Fruit fly (Drosophila melanogaster) whole organism, embryonic: ENCODE measurements around the gene sordd2.
A peak's percentile ranks its signal among the peaks of the same experiment; 100 is the strongest.

ENCODE experiments used
- Bteb2 ChIP-seq: fragments of 200-800 bp; sonication (Bioruptor generic); optimal IDR thresholded peaks from 2 replicates; lab custom pipeline; 2016; ENCODE audit warnings: missing biosample characterization, missing genetic modification characterization
- CG1024 ChIP-seq: fragments of 200-800 bp; sonication (Bioruptor generic); IDR thresholded peaks from 2 replicates; pipeline ENCODE4 v1.3.6; 2022; ENCODE audit warnings: missing biosample characterization, missing genetic modification characterization
- CG11247 ChIP-seq: fragments of 200-800 bp; sonication (Bioruptor generic); IDR thresholded peaks from 2 replicates; pipeline ENCODE4 v1.3.6; 2022; ENCODE audit warnings: missing biosample characterization, missing genetic modification characterization
- CG11456 ChIP-seq: fragments of 200-800 bp; sonication (Bioruptor generic); IDR thresholded peaks from 3 replicates; pipeline ENCODE4 v1.3.6; 2022; ENCODE audit warnings: missing biosample characterization, missing genetic modification characterization
- CG11504 ChIP-seq: fragments of 200-800 bp; sonication (Bioruptor generic); optimal IDR thresholded peaks from 3 replicates; lab custom pipeline; 2019; ENCODE audit warnings: missing biosample characterization, mild to moderate bottlenecking, missing genetic modification characterization, moderate library complexity
- CG12391 ChIP-seq: fragments of 200-800 bp; sonication (Bioruptor generic); optimal IDR thresholded peaks from 3 replicates; lab custom pipeline; 2018; ENCODE audit warnings: missing biosample characterization, mild to moderate bottlenecking, missing genetic modification characterization, moderate library complexity
- CG13296 ChIP-seq: fragments of 200-800 bp; sonication (Bioruptor generic); optimal IDR thresholded peaks from 3 replicates; lab custom pipeline; 2018; ENCODE audit warnings: missing biosample characterization, mild to moderate bottlenecking, missing genetic modification characterization
- CG15696 ChIP-seq: fragments of 200-800 bp; sonication (Bioruptor generic); optimal IDR thresholded peaks from 2 replicates; lab custom pipeline; 2019; ENCODE audit warnings: missing biosample characterization, mild to moderate bottlenecking, missing genetic modification characterization, moderate library complexity
- CG1832 ChIP-seq: fragments of 200-800 bp; sonication (Bioruptor generic); optimal IDR thresholded peaks from 2 replicates; lab custom pipeline; 2017; ENCODE audit warnings: missing biosample characterization, mild to moderate bottlenecking, missing genetic modification characterization, inconsistent platforms
- CG30020 ChIP-seq: fragments of 200-800 bp; optimal IDR thresholded peaks from 2 replicates; lab custom pipeline; 2019; ENCODE audit warnings: missing biosample characterization, mild to moderate bottlenecking, missing genetic modification characterization, moderate library complexity
- CG34376 ChIP-seq: fragments of 200-800 bp; sonication (Bioruptor generic); optimal IDR thresholded peaks from 2 replicates; lab custom pipeline; 2018; ENCODE audit warnings: missing biosample characterization, mild to moderate bottlenecking, missing genetic modification characterization
- CG4282 ChIP-seq: fragments of 200-800 bp; sonication (Bioruptor generic); optimal IDR thresholded peaks from 2 replicates; lab custom pipeline; 2016; ENCODE audit warnings: missing biosample characterization, missing genetic modification characterization
- CG4328 ChIP-seq: fragments of 200-800 bp; sonication (Bioruptor generic); optimal IDR thresholded peaks from 3 replicates; lab custom pipeline; 2017; ENCODE audit warnings: missing biosample characterization, missing genetic modification reagents, missing genetic modification characterization
- CG6791 ChIP-seq: fragments of 200-800 bp; sonication (Bioruptor generic); IDR thresholded peaks from 3 replicates; pipeline ENCODE4 v1.3.6; 2022; ENCODE audit warnings: missing biosample characterization, missing genetic modification characterization; ENCODE audit not compliant: partially characterized antibody
- CG6854 ChIP-seq: fragments of 200-800 bp; sonication (Bioruptor generic); optimal IDR thresholded peaks from 3 replicates; lab custom pipeline; 2017; ENCODE audit warnings: missing biosample characterization, mild to moderate bottlenecking, missing genetic modification characterization
- CG7357 ChIP-seq: fragments of 200-800 bp; sonication (Bioruptor generic); IDR thresholded peaks from 3 replicates; pipeline ENCODE4 v1.3.6; 2022; ENCODE audit warnings: missing biosample characterization, missing genetic modification characterization
- CG8359 ChIP-seq: fragments of 200-800 bp; sonication (Bioruptor generic); optimal IDR thresholded peaks from 2 replicates; lab custom pipeline; 2017; ENCODE audit warnings: missing biosample characterization, mild to moderate bottlenecking, missing genetic modification characterization, borderline replicate concordance
- CG8944 ChIP-seq: fragments of 200-800 bp; sonication (Bioruptor generic); optimal IDR thresholded peaks from 3 replicates; lab custom pipeline; 2016; ENCODE audit warnings: missing biosample characterization, missing genetic modification characterization
- Eip74EF ChIP-seq, 2 experiments: fragments of 200-800 bp in 1 of 2; fragments of >200 bp in 1 of 2; sonication (Bioruptor generic) in 1 of 2; optimal IDR thresholded peaks; 2 replicates each; lab custom pipeline; 2017 to 2019; ENCODE audit warnings: missing biosample characterization in 2 of 2, missing genetic modification characterization in 2 of 2, mild to moderate bottlenecking in 1 of 2, moderate library complexity in 1 of 2
- H15 ChIP-seq: fragments of 200-800 bp; sonication (Bioruptor generic); IDR thresholded peaks from 3 replicates; pipeline ENCODE4 v1.3.6; 2022; ENCODE audit warnings: missing biosample characterization, missing genetic modification characterization
- Jarid2 ChIP-seq: fragments of 200-800 bp; sonication (Bioruptor generic); optimal IDR thresholded peaks from 3 replicates; lab custom pipeline; 2017; ENCODE audit warnings: mild to moderate bottlenecking, missing biosample characterization, missing genetic modification reagents, missing genetic modification characterization
- Meics ChIP-seq: fragments of 200-800 bp; sonication (Bioruptor generic); optimal IDR thresholded peaks from 2 replicates; lab custom pipeline; 2017; ENCODE audit warnings: missing biosample characterization, mild to moderate bottlenecking, missing genetic modification characterization
- Mes4 ChIP-seq: fragments of 200-800 bp; sonication (Bioruptor generic); optimal IDR thresholded peaks from 2 replicates; lab custom pipeline; 2016; ENCODE audit warnings: missing biosample characterization, missing genetic modification characterization
- NfI ChIP-seq: fragments of 200-800 bp; sonication (Bioruptor generic); optimal IDR thresholded peaks from 3 replicates; lab custom pipeline; 2018; ENCODE audit warnings: missing biosample characterization, mild to moderate bottlenecking, missing genetic modification characterization, moderate library complexity
- Oaz ChIP-seq: fragments of 200-800 bp; sonication (Bioruptor generic); IDR thresholded peaks from 2 replicates; pipeline ENCODE4 v1.3.6; 2022; ENCODE audit warnings: missing biosample characterization, missing genetic modification characterization
- Ravus ChIP-seq: fragments of 200-800 bp; sonication (Bioruptor generic); IDR thresholded peaks from 2 replicates; pipeline ENCODE4 v1.3.6; 2022; ENCODE audit warnings: missing biosample characterization, missing genetic modification characterization
- Sox100B ChIP-seq: fragments of 200-800 bp; sonication (Bioruptor generic); optimal IDR thresholded peaks from 3 replicates; lab custom pipeline; 2018; ENCODE audit warnings: missing biosample characterization, mild to moderate bottlenecking, missing genetic modification characterization
- Xrp1 ChIP-seq: fragments of 200-800 bp; sonication (Bioruptor generic); IDR thresholded peaks from 2 replicates; pipeline ENCODE4 v1.3.6; 2022; ENCODE audit warnings: missing biosample characterization, missing genetic modification characterization
- abd-A ChIP-seq: fragments of 200-800 bp; sonication (Bioruptor generic); optimal IDR thresholded peaks from 3 replicates; lab custom pipeline; 2019; ENCODE audit warnings: missing biosample characterization, mild to moderate bottlenecking, missing genetic modification characterization, moderate library complexity
- bigmax ChIP-seq: fragments of 200-800 bp; sonication (Bioruptor generic); optimal IDR thresholded peaks from 2 replicates; lab custom pipeline; 2018; ENCODE audit warnings: missing biosample characterization, mild to moderate bottlenecking, missing genetic modification characterization
- cato ChIP-seq: fragments of 200-800 bp; sonication (Bioruptor generic); optimal IDR thresholded peaks from 2 replicates; lab custom pipeline; 2016; ENCODE audit warnings: missing biosample characterization, missing genetic modification characterization, borderline replicate concordance
- chinmo ChIP-seq: fragments of 200-800 bp; sonication (Bioruptor generic); IDR thresholded peaks from 4 replicates; pipeline ENCODE4 v1.3.6; 2022; ENCODE audit warnings: missing biosample characterization, missing genetic modification characterization; ENCODE audit not compliant: partially characterized antibody
- cwo ChIP-seq: fragments of 200-800 bp; sonication (Bioruptor generic); optimal IDR thresholded peaks from 3 replicates; lab custom pipeline; 2017; ENCODE audit warnings: missing biosample characterization, missing genetic modification characterization, mild to moderate bottlenecking, moderate library complexity, missing genetic modification reagents
- dati ChIP-seq: fragments of 200-800 bp; sonication (Bioruptor generic); IDR thresholded peaks from 2 replicates; pipeline ENCODE4 v1.3.6; 2022; ENCODE audit warnings: missing biosample characterization, missing genetic modification characterization
- ewg ChIP-seq: fragments of 200-800 bp; sonication (Bioruptor generic); optimal IDR thresholded peaks from 3 replicates; lab custom pipeline; 2017; ENCODE audit warnings: mild to moderate bottlenecking, missing biosample characterization, missing genetic modification reagents, missing genetic modification characterization
- fu2 ChIP-seq: fragments of 200-800 bp; sonication (Bioruptor generic); optimal IDR thresholded peaks from 2 replicates; lab custom pipeline; 2016; ENCODE audit warnings: missing biosample characterization, missing genetic modification characterization
- ham ChIP-seq: fragments of 200-800 bp; sonication (Bioruptor generic); IDR thresholded peaks from 2 replicates; pipeline ENCODE4 v1.3.6; 2022; ENCODE audit warnings: missing biosample characterization, missing genetic modification characterization
- hbn ChIP-seq: fragments of 200-800 bp; sonication (Bioruptor generic); IDR thresholded peaks from 2 replicates; pipeline ENCODE4 v1.3.6; 2022; ENCODE audit warnings: missing biosample characterization, missing genetic modification characterization; ENCODE audit not compliant: partially characterized antibody
- insv ChIP-seq, 2 experiments: fragments of 200-800 bp; sonication (Bioruptor generic); optimal IDR thresholded peaks; 3 replicates each; lab custom pipeline; 2016 to 2018; ENCODE audit warnings: missing biosample characterization in 2 of 2, missing genetic modification characterization in 2 of 2
- ken ChIP-seq: fragments of 200-800 bp; sonication (Bioruptor generic); IDR thresholded peaks from 3 replicates; pipeline ENCODE4 v1.3.6; 2022; ENCODE audit warnings: missing biosample characterization, missing genetic modification characterization
- odd ChIP-seq: fragments of 200-800 bp; sonication (Bioruptor generic); optimal IDR thresholded peaks from 2 replicates; lab custom pipeline; 2017; ENCODE audit warnings: missing biosample characterization, mild to moderate bottlenecking, missing genetic modification characterization
- org-1 ChIP-seq: fragments of 200-800 bp; sonication (Bioruptor generic); optimal IDR thresholded peaks from 2 replicates; lab custom pipeline; 2017; ENCODE audit warnings: missing biosample characterization, missing genetic modification characterization
- pfk ChIP-seq: fragments of 200-800 bp; sonication (Bioruptor generic); optimal IDR thresholded peaks from 2 replicates; lab custom pipeline; 2018; ENCODE audit warnings: missing biosample characterization, mild to moderate bottlenecking, missing genetic modification characterization, moderate library complexity
- pnt ChIP-seq: fragments of 200-800 bp; sonication (Bioruptor generic); optimal IDR thresholded peaks from 3 replicates; lab custom pipeline; 2016; ENCODE audit warnings: missing biosample characterization, missing genetic modification characterization
- sc ChIP-seq, 3 experiments: fragments of >200 bp in 2 of 3; fragments of 200-800 bp in 1 of 3; sonication (Bioruptor generic) in 1 of 3; optimal IDR thresholded peaks; 2 replicates in 2 of 3; 3 replicates in 1 of 3; lab custom pipeline; 2017; ENCODE audit warnings: mild to moderate bottlenecking in 1 of 3, missing biosample characterization in 1 of 3, missing genetic modification characterization in 1 of 3, missing genetic modification reagents in 1 of 3
- sob ChIP-seq: fragments of 200-800 bp; sonication (Bioruptor generic); IDR thresholded peaks from 2 replicates; pipeline ENCODE4 v1.3.6; 2022; ENCODE audit warnings: missing biosample characterization, missing genetic modification characterization
- tll ChIP-seq, 2 experiments: fragments of 200-800 bp in 1 of 2; fragments of >200 bp in 1 of 2; sonication (Bioruptor generic) in 1 of 2; optimal IDR thresholded peaks; 2 replicates each; lab custom pipeline; 2017 to 2019; ENCODE audit warnings: missing biosample characterization in 2 of 2, missing genetic modification characterization in 2 of 2, mild to moderate bottlenecking in 1 of 2, moderate library complexity in 1 of 2

Gene sordd2

dm6 chrX:15760447-15761297 is 38.3 kb downstream of the sordd2 start, which contains the start of the genes Graf and mRpL3 (continued):
- no peak for TF ChIP-seq CG6854 (GFP tag; lab: Kevin White, UChicago)
- TF ChIP-seq CG4328 (GFP tag; lab: Kevin White, UChicago): no peak
- no peak for TF ChIP-seq Mes4
- peak; percentile 94 for TF ChIP-seq chinmo (GFP tag; lab: Robert Waterston, UW)
- no peak for TF ChIP-seq abd-A (tag; lab: Kevin White, UChicago)
- peak in 1 of 2 experiments; percentile 21 for TF ChIP-seq insv (GFP tag; optimal IDR thresholded peaks at IDR 0.05; lab: Kevin White, UChicago)
- no peak for TF ChIP-seq NfI
- TF ChIP-seq CG8359 (GFP tag; lab: Kevin White, UChicago): no peak
- no peak for TF ChIP-seq Oaz (GFP tag; lab: Robert Waterston, UW)
- TF ChIP-seq Eip74EF (GFP tag; optimal IDR thresholded peaks at IDR 0.05; lab: Kevin White, UChicago): no peak
- no peak for TF ChIP-seq pnt
- no peak for TF ChIP-seq CG13296 (GFP tag; lab: Kevin White, UChicago)
- TF ChIP-seq CG4282: no peak
- no peak for TF ChIP-seq dati (GFP tag; lab: Robert Waterston, UW)
- TF ChIP-seq CG1832 (GFP tag; lab: Kevin White, UChicago): no peak
- TF ChIP-seq CG34376: no peak
- TF ChIP-seq CG30020 (tag; lab: Kevin White, UChicago): peak; percentile 96
- TF ChIP-seq CG11456: no peak
- TF ChIP-seq sc (optimal IDR thresholded peaks at IDR 0.05; lab: Kevin White, UChicago): no peak
- no peak for TF ChIP-seq sc (GFP tag; optimal IDR thresholded peaks at IDR 0.05; lab: Kevin White, UChicago)
- TF ChIP-seq sob (GFP tag; lab: Robert Waterston, UW): no peak
- no peak for TF ChIP-seq ham
- peak; percentile 94 for TF ChIP-seq CG6791
- TF ChIP-seq hbn (GFP tag; lab: Robert Waterston, UW): peak; percentile 77
- no peak for TF ChIP-seq Meics (GFP tag; lab: Kevin White, UChicago)
- no peak for TF ChIP-seq CG12391 (tag; lab: Kevin White, UChicago)
- TF ChIP-seq CG15696 (tag; lab: Kevin White, UChicago): no peak
- TF ChIP-seq H15 (GFP tag; lab: Robert Waterston, UW): no peak
- no peak for TF ChIP-seq Ravus (GFP tag; lab: Robert Waterston, UW)
- TF ChIP-seq CG11504: no peak
- TF ChIP-seq cwo (GFP tag; lab: Kevin White, UChicago): no peak
- TF ChIP-seq ken (GFP tag; lab: Robert Waterston, UW): no peak
- TF ChIP-seq pfk (GFP tag; lab: Kevin White, UChicago): peak; percentile 89
- no peak for TF ChIP-seq Sox100B (GFP tag; lab: Kevin White, UChicago)
- peak; percentile 85 for TF ChIP-seq CG7357 (GFP tag; lab: Robert Waterston, UW)
- TF ChIP-seq odd (GFP tag; lab: Kevin White, UChicago): no peak
- TF ChIP-seq org-1: no peak
- TF ChIP-seq Jarid2: no peak
- no peak for TF ChIP-seq Bteb2
- TF ChIP-seq CG8944: no peak
- TF ChIP-seq tll (GFP tag; optimal IDR thresholded peaks at IDR 0.05; lab: Kevin White, UChicago): peak in 1 of 2 experiments; percentile 2
- no peak for TF ChIP-seq CG11247 (GFP tag; lab: Robert Waterston, UW)
- no peak for TF ChIP-seq bigmax
- TF ChIP-seq ewg (GFP tag; lab: Kevin White, UChicago): no peak
- TF ChIP-seq Xrp1 (GFP tag; lab: Robert Waterston, UW): no peak
- TF ChIP-seq CG1024 (GFP tag; lab: Robert Waterston, UW): peak; percentile 11; the same call in 1 of the 2 replicates
- TF ChIP-seq cato: no peak
- TF ChIP-seq fu2 (GFP tag; lab: Kevin White, UChicago): no peak
